Fruit fly (Drosophila melanogaster) whole organism, adult: ENCODE results near the gene Hpf1.
A peak's percentile ranks its signal among the peaks of the same experiment; 100 is the strongest.

Source experiments
- CG11617 ChIP-seq: fragments of 200-800 bp; sonication (Bioruptor generic); optimal IDR thresholded peaks from 2 replicates; lab custom pipeline; 2017; ENCODE audit warnings: mild to moderate bottlenecking, missing biosample characterization, missing genetic modification reagents, missing genetic modification characterization
- CG12768 ChIP-seq: fragments of 200-800 bp; sonication (Bioruptor generic); optimal IDR thresholded peaks from 2 replicates; lab custom pipeline; 2017; ENCODE audit warnings: missing biosample characterization, missing genetic modification characterization, mild to moderate bottlenecking, moderate library complexity, missing genetic modification reagents
- CG1620 ChIP-seq: fragments of 200-800 bp; sonication (Bioruptor generic); optimal IDR thresholded peaks from 2 replicates; lab custom pipeline; 2016; ENCODE audit warnings: missing biosample characterization, missing genetic modification characterization
- CG7045 ChIP-seq: fragments of 200-800 bp; sonication (Bioruptor generic); optimal IDR thresholded peaks from 2 replicates; lab custom pipeline; 2017; ENCODE audit warnings: missing biosample characterization, mild to moderate bottlenecking, missing genetic modification characterization
- Crg-1 ChIP-seq: fragments of 200-800 bp; sonication (Bioruptor generic); optimal IDR thresholded peaks from 2 replicates; lab custom pipeline; 2016; ENCODE audit warnings: missing biosample characterization, missing genetic modification characterization
- Hr96 ChIP-seq: fragments of 200-800 bp; sonication (Bioruptor generic); optimal IDR thresholded peaks from 2 replicates; lab custom pipeline; 2016; ENCODE audit warnings: missing biosample characterization, missing genetic modification characterization
- bab1 ChIP-seq: fragments of 200-800 bp; sonication (Bioruptor generic); optimal IDR thresholded peaks from 3 replicates; lab custom pipeline; 2019; ENCODE audit warnings: missing biosample characterization, mild to moderate bottlenecking, missing genetic modification characterization, moderate library complexity
- cic ChIP-seq: fragments of 200-800 bp; sonication (Bioruptor generic); optimal IDR thresholded peaks from 2 replicates; lab custom pipeline; 2017; ENCODE audit warnings: missing biosample characterization, mild to moderate bottlenecking, missing genetic modification characterization, moderate library complexity
- tj ChIP-seq: fragments of 200-800 bp; sonication (Bioruptor generic); optimal IDR thresholded peaks from 3 replicates; lab custom pipeline; 2017; ENCODE audit warnings: missing biosample characterization, mild to moderate bottlenecking, missing genetic modification characterization, moderate library complexity

dm6 chr3R:5833948-5834504 is 42.3 kb downstream of the Hpf1 start:
- TF ChIP-seq cic (peak; percentile 44), CG12768 (GFP tag; lab: Kevin White, UChicago) (peak; percentile 77), CG7045 (peak; percentile 90), CG1620 (GFP tag; lab: Kevin White, UChicago) (peak; percentile 45), Hr96 (GFP tag; lab: Kevin White, UChicago) (peak; percentile 84), bab1 (peak; percentile 17), Crg-1 (GFP tag; lab: Kevin White, UChicago) (peak; percentile 43), CG11617 (GFP tag; lab: Kevin White, UChicago) (peak; percentile 62), tj (GFP tag; lab: Kevin White, UChicago) (peak; percentile 51)
